Worm (Caenorhabditis elegans): Measurements from ENCODE around the gene F54C9.9.

Gene F54C9.9

DNA sequence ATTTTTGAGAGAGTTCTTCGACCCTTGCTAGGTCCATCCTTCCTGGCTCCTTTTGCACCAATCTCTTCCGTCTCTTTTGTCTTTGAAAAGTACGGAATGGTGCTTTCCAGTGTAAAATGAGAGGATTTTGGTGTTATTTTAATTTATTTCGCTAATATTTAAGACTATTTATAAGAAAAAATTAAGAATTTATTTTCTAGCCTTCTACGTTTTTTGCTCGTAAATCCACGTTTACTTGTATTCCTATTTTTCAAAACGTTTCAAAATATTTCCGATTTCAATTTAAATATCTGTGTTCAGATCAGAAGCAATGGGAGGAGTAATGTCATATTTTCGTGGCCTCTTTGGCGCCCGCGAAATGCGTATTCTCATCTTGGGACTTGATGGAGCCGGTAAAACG is 3.9 kb downstream of the F54C9.9 start, which contains the start of gene arl-1:
TSS of gene arl-1 (plus strand) at position 301 of the 400 bp plus-strand sequence.
- TF ChIP-seq nhr-77 (tag; optimal IDR thresholded peaks at IDR 0.05) (no peak), elt-3 (tag; optimal IDR thresholded peaks at IDR 0.05) (no peak), nhr-129 (tag; optimal IDR thresholded peaks at IDR 0.05) (no peak), gmeb-1 (tag; optimal IDR thresholded peaks at IDR 0.05) (no peak), C34F6.9 (tag; optimal IDR thresholded peaks at IDR 0.05) (no peak), unc-55 (GFP tag; optimal IDR thresholded peaks at IDR 0.05) (no peak), F13H6.1 (tag; optimal IDR thresholded peaks at IDR 0.05) (no peak), elt-1 (tag; optimal IDR thresholded peaks at IDR 0.05) (no peak), peb-1 (tag; optimal IDR thresholded peaks at IDR 0.05) (no peak), lsy-2 (tag; optimal IDR thresholded peaks at IDR 0.05) (no peak), snpc-4 (tag; optimal IDR thresholded peaks at IDR 0.05) (no peak), skn-1 (tag; optimal IDR thresholded peaks at IDR 0.05) (no peak), mdl-1 (tag; optimal IDR thresholded peaks at IDR 0.05) (no peak), zag-1 (tag; optimal IDR thresholded peaks at IDR 0.05) (no peak), ama-1 (optimal IDR thresholded peaks at IDR 0.05) (no peak), nhr-237 (tag; optimal IDR thresholded peaks at IDR 0.05) (no peak), dmd-4 (tag; optimal IDR thresholded peaks at IDR 0.05) (no peak), ceh-82 (tag; optimal IDR thresholded peaks at IDR 0.05) (no peak), ztf-4 (tag; optimal IDR thresholded peaks at IDR 0.05) (no peak), R02D3.7 (tag; optimal IDR thresholded peaks at IDR 0.05) (no peak)

DNA sequence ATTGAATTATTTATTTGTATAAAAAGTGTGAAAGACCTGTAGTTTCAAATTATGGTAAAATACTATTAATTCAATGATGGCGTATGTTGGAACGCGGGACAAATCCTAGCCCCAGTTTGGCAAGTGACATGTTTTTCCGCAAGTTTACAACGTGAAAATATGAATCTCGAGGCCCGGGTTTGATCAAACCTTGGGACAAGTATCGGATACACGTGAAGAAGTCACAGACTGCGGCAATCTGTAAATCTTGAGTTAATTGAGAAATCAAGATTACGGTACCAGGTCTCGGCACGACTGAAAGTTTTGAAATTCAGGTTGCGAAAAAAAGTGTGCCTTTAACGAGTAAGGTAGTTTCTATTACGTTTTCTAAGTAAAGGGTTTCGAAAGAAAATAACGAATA is 5.2 kb downstream of the F54C9.9 start:
- TF ChIP-seq peb-1 (tag; optimal IDR thresholded peaks at IDR 0.05) (no peak), nhr-237 (tag; optimal IDR thresholded peaks at IDR 0.05) (no peak), nhr-23 (tag; optimal IDR thresholded peaks at IDR 0.05) (no peak), elt-1 (tag; optimal IDR thresholded peaks at IDR 0.05) (no peak), ceh-16 (tag; optimal IDR thresholded peaks at IDR 0.05) (no peak), sem-4 (tag; optimal IDR thresholded peaks at IDR 0.05) (no peak), nhr-77 (tag; optimal IDR thresholded peaks at IDR 0.05) (no peak), nhr-129 (tag; optimal IDR thresholded peaks at IDR 0.05) (no peak), F13H6.1 (tag; optimal IDR thresholded peaks at IDR 0.05) (no peak), blmp-1 (tag; optimal IDR thresholded peaks at IDR 0.05; ENCODE audit: insufficient read depth) (no peak), nhr-6 (tag; optimal IDR thresholded peaks at IDR 0.05) (no peak), C34F6.9 (tag; optimal IDR thresholded peaks at IDR 0.05) (no peak), zag-1 (tag; optimal IDR thresholded peaks at IDR 0.05) (no peak)

DNA sequence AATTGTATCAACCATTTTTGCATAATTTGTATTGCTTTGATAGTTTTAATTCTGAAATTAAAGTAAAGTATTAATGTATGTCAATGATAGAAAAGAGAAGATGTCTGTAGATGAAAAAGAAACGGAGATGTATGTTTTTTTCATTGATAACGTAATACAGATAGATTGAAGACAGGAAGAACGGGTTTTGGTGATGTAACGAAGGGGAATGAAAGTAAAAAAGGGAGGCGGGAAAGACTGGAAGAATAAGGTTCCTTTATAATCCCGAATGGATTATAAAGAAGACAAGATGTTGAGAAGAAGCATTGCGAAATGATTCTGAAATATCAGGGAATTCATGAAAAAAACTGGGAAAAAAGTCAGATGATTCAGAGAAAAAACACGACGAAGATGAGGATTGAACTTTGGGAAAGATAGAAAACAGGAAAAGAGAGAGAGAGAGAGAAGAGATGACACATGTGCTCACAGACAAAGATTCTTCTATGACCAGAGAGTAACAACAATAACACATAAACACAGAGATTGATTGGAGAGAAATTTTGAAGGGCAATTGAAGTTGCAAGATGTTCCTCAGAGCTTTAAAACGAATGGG is 7.3 kb downstream of the F54C9.9 start, which contains the start of gene F54C9.11:
TSS of gene F54C9.11 (minus strand) at position 51 of the 592 bp plus-strand sequence.
- TF ChIP-seq nhr-10 (tag; optimal IDR thresholded peaks at IDR 0.05) (no peak), blmp-1 (tag; optimal IDR thresholded peaks at IDR 0.05; ENCODE audit: insufficient read depth) (no peak), skn-1 (tag; optimal IDR thresholded peaks at IDR 0.05) (no peak), sma-3 (GFP tag; optimal IDR thresholded peaks at IDR 0.05) (no peak), dmd-4 (tag; optimal IDR thresholded peaks at IDR 0.05) (no peak), unc-55 (GFP tag; optimal IDR thresholded peaks at IDR 0.05) (peak; percentile 90), nhr-129 (tag; optimal IDR thresholded peaks at IDR 0.05) (peak; percentile 63), aly-2 (tag; optimal IDR thresholded peaks at IDR 0.05) (no peak), unc-39 (tag; optimal IDR thresholded peaks at IDR 0.05) (no peak), unc-62 (GFP tag; optimal IDR thresholded peaks at IDR 0.05) (no peak), mdl-1 (tag; optimal IDR thresholded peaks at IDR 0.05) (no peak), snpc-4 (tag; optimal IDR thresholded peaks at IDR 0.05) (no peak), egl-27 (tag; optimal IDR thresholded peaks at IDR 0.05) (no peak), nhr-77 (tag; optimal IDR thresholded peaks at IDR 0.05) (no peak), peb-1 (tag; optimal IDR thresholded peaks at IDR 0.05) (no peak), ztf-11 (tag; optimal IDR thresholded peaks at IDR 0.05) (no peak), ztf-4 (tag; optimal IDR thresholded peaks at IDR 0.05) (peak; percentile 45), Y55F3AM.14 (GFP tag; optimal IDR thresholded peaks at IDR 0.05) (no peak), elt-3 (tag; optimal IDR thresholded peaks at IDR 0.05) (no peak), lin-11 (tag; optimal IDR thresholded peaks at IDR 0.05) (no peak), elt-1 (tag; optimal IDR thresholded peaks at IDR 0.05) (no peak), crh-2 (tag; optimal IDR thresholded peaks at IDR 0.05) (peak; percentile 34), nhr-12 (tag; optimal IDR thresholded peaks at IDR 0.05) (no peak), zag-1 (tag; optimal IDR thresholded peaks at IDR 0.05) (peak; percentile 15), mbf-1 (tag; optimal IDR thresholded peaks at IDR 0.05) (no peak), lsy-2 (tag; optimal IDR thresholded peaks at IDR 0.05) (peak in 1 of 2 experiments; percentile 57), ztf-1 (GFP tag; conservative IDR thresholded peaks at IDR 0.05) (no peak), alr-1 (tag; optimal IDR thresholded peaks at IDR 0.05) (no peak), fos-1 (tag; optimal IDR thresholded peaks at IDR 0.05) (no peak), R02D3.7 (tag; optimal IDR thresholded peaks at IDR 0.05) (no peak), ZK546.5 (tag; optimal IDR thresholded peaks at IDR 0.05) (no peak), ceh-16 (tag; optimal IDR thresholded peaks at IDR 0.05) (no peak), F13H6.1 (tag; optimal IDR thresholded peaks at IDR 0.05) (no peak), C34F6.9 (tag; optimal IDR thresholded peaks at IDR 0.05) (peak; percentile 73), lin-39 (tag; optimal IDR thresholded peaks at IDR 0.05) (no peak), nhr-25 (tag; optimal IDR thresholded peaks at IDR 0.05) (no peak), ceh-82 (tag; optimal IDR thresholded peaks at IDR 0.05) (no peak), nhr-6 (tag; optimal IDR thresholded peaks at IDR 0.05) (no peak), mab-5 (tag; optimal IDR thresholded peaks at IDR 0.05) (no peak), gmeb-1 (tag; optimal IDR thresholded peaks at IDR 0.05) (no peak), nhr-11 (tag; optimal IDR thresholded peaks at IDR 0.05) (no peak), nhr-23 (tag; optimal IDR thresholded peaks at IDR 0.05) (no peak), nhr-237 (tag; optimal IDR thresholded peaks at IDR 0.05) (no peak), lin-13 (GFP tag; optimal IDR thresholded peaks at IDR 0.05) (peak; percentile 24), ama-1 (optimal IDR thresholded peaks at IDR 0.05) (no peak)
